Worm (Caenorhabditis elegans) whole organism, L3 larva: ENCODE data around the gene F58E2.5.

Source experiments
- R02D3.7 ChIP-seq: fragments of 150-350 bp; optimal IDR thresholded peaks from 2 replicates; lab custom pipeline; 2014; ENCODE audit warnings: missing biosample characterization, missing genetic modification characterization
- ZK546.5 ChIP-seq: sonication (generic microtip); optimal IDR thresholded peaks from 2 replicates; lab custom pipeline; 2017; ENCODE audit warnings: missing biosample characterization, missing genetic modification characterization
- aly-2 ChIP-seq: fragments of 150-350 bp; optimal IDR thresholded peaks from 2 replicates; lab custom pipeline; 2014; ENCODE audit warnings: missing biosample characterization, missing genetic modification characterization
- ceh-16 ChIP-seq: sonication (generic microtip); optimal IDR thresholded peaks from 2 replicates; lab custom pipeline; 2017; ENCODE audit warnings: missing biosample characterization, missing genetic modification characterization
- ceh-28 ChIP-seq: fragments of 150-350 bp; optimal IDR thresholded peaks from 2 replicates; lab custom pipeline; 2014; ENCODE audit warnings: missing biosample characterization, missing genetic modification reagents, missing genetic modification characterization
- ceh-82 ChIP-seq: fragments of 150-350 bp; optimal IDR thresholded peaks from 2 replicates; lab custom pipeline; 2014; ENCODE audit warnings: missing biosample characterization, missing genetic modification characterization
- ceh-9 ChIP-seq: sonication (generic microtip); optimal IDR thresholded peaks from 2 replicates; lab custom pipeline; 2018; ENCODE audit warnings: missing biosample characterization, missing genetic modification characterization
- daf-12 ChIP-seq: fragments of 150-350 bp; optimal IDR thresholded peaks from 2 replicates; lab custom pipeline; 2014; ENCODE audit warnings: missing biosample characterization, missing genetic modification reagents, missing genetic modification characterization
- egl-27 ChIP-seq: sonication (generic microtip); optimal IDR thresholded peaks from 4 replicates; lab custom pipeline; 2017; ENCODE audit warnings: missing biosample characterization, missing genetic modification reagents, missing genetic modification characterization
- egl-5 ChIP-seq: fragments of 150-350 bp; optimal IDR thresholded peaks from 2 replicates; lab custom pipeline; 2017; ENCODE audit warnings: missing biosample characterization, missing genetic modification reagents, missing genetic modification characterization, inconsistent platforms
- elt-1 ChIP-seq: fragments of 150-350 bp; optimal IDR thresholded peaks from 2 replicates; lab custom pipeline; 2014; ENCODE audit warnings: missing biosample characterization, missing genetic modification characterization
- elt-2 ChIP-seq: sonication (generic microtip); optimal IDR thresholded peaks from 2 replicates; lab custom pipeline; 2016; ENCODE audit warnings: missing genetic modification reagents, mild to moderate bottlenecking, missing genetic modification characterization, missing compliant biosample characterization
- elt-3 ChIP-seq, 3 experiments: fragments of 150-350 bp in 1 of 3; sonication (generic microtip) in 2 of 3; optimal IDR thresholded peaks; 2 replicates in 2 of 3; 4 replicates in 1 of 3; lab custom pipeline; 2014 to 2017; ENCODE audit warnings: missing biosample characterization in 3 of 3, missing genetic modification characterization in 3 of 3
- eor-1 ChIP-seq, 2 experiments: fragments of 150-350 bp; optimal IDR thresholded peaks; 2 replicates each; lab custom pipeline; 2014 to 2018; ENCODE audit warnings: missing biosample characterization in 2 of 2, missing genetic modification characterization in 2 of 2
- fkh-2 ChIP-seq: fragments of 150-350 bp; optimal IDR thresholded peaks from 2 replicates; lab custom pipeline; 2014; ENCODE audit warnings: missing biosample characterization, missing genetic modification reagents, missing genetic modification characterization
- fos-1 ChIP-seq: fragments of 150-350 bp; optimal IDR thresholded peaks from 2 replicates; lab custom pipeline; 2014; ENCODE audit warnings: missing biosample characterization, missing genetic modification characterization
- hmg-11 ChIP-seq: sonication (generic microtip); optimal IDR thresholded peaks from 2 replicates; lab custom pipeline; 2016; ENCODE audit warnings: missing genetic modification characterization, missing compliant biosample characterization
- jun-1 ChIP-seq: fragments of 150-350 bp; optimal IDR thresholded peaks from 2 replicates; lab custom pipeline; 2014; ENCODE audit warnings: missing biosample characterization, missing genetic modification reagents, missing genetic modification characterization
- lin-15B ChIP-seq: fragments of 150-350 bp; optimal IDR thresholded peaks from 2 replicates; lab custom pipeline; 2014; ENCODE audit warnings: missing biosample characterization, missing genetic modification characterization
- lin-39 ChIP-seq: fragments of 150-350 bp; optimal IDR thresholded peaks from 2 replicates; lab custom pipeline; 2018; ENCODE audit warnings: missing biosample characterization, missing genetic modification reagents, missing genetic modification characterization
- lsy-12 ChIP-seq: sonication (generic microtip); optimal IDR thresholded peaks from 2 replicates; lab custom pipeline; 2016; ENCODE audit warnings: mild to moderate bottlenecking, missing genetic modification characterization, missing compliant biosample characterization
- mml-1 ChIP-seq: fragments of 150-350 bp; sonication (generic microtip); optimal IDR thresholded peaks from 3 replicates; lab custom pipeline; 2014; ENCODE audit warnings: missing biosample characterization, missing genetic modification characterization
- nhr-11 ChIP-seq: fragments of 150-350 bp; optimal IDR thresholded peaks from 2 replicates; lab custom pipeline; 2014; ENCODE audit warnings: missing biosample characterization, missing genetic modification characterization
- nhr-23 ChIP-seq: fragments of 150-350 bp; optimal IDR thresholded peaks from 2 replicates; lab custom pipeline; 2014; ENCODE audit warnings: missing biosample characterization, missing genetic modification reagents, missing genetic modification characterization
- nhr-237 ChIP-seq: fragments of 150-350 bp; optimal IDR thresholded peaks from 2 replicates; lab custom pipeline; 2014; ENCODE audit warnings: missing biosample characterization, missing genetic modification characterization
- nhr-25 ChIP-seq: sonication (generic microtip); optimal IDR thresholded peaks from 2 replicates; lab custom pipeline; 2017; ENCODE audit warnings: missing biosample characterization, missing genetic modification characterization
- nhr-28 ChIP-seq: fragments of 150-350 bp; optimal IDR thresholded peaks from 2 replicates; lab custom pipeline; 2014; ENCODE audit warnings: missing biosample characterization, missing genetic modification characterization
- nhr-43 ChIP-seq: sonication (generic microtip); optimal IDR thresholded peaks from 2 replicates; lab custom pipeline; 2016; ENCODE audit warnings: mild to moderate bottlenecking, missing genetic modification characterization, missing compliant biosample characterization; ENCODE audit not compliant: poor library complexity, severe bottlenecking
- nhr-67 ChIP-seq: fragments of 150-350 bp; optimal IDR thresholded peaks from 2 replicates; lab custom pipeline; 2014; ENCODE audit warnings: missing biosample characterization, missing genetic modification characterization
- nhr-76 ChIP-seq: fragments of 150-350 bp; sonication (generic microtip); optimal IDR thresholded peaks from 5 replicates; lab custom pipeline; 2014; ENCODE audit warnings: missing biosample characterization, missing genetic modification characterization
- nhr-77 ChIP-seq: fragments of 150-350 bp; optimal IDR thresholded peaks from 2 replicates; lab custom pipeline; 2014; ENCODE audit warnings: missing biosample characterization, missing genetic modification characterization
- pha-4 ChIP-seq: fragments of 150-350 bp; optimal IDR thresholded peaks from 2 replicates; lab custom pipeline; 2014; ENCODE audit warnings: missing biosample characterization, missing genetic modification reagents, missing genetic modification characterization
- pqm-1 ChIP-seq: fragments of 150-350 bp; optimal IDR thresholded peaks from 2 replicates; lab custom pipeline; 2017; ENCODE audit warnings: missing biosample characterization, missing genetic modification characterization, inconsistent platforms
- sea-2 ChIP-seq: fragments of 150-350 bp; sonication (generic microtip); optimal IDR thresholded peaks from 4 replicates; lab custom pipeline; 2014; ENCODE audit warnings: missing biosample characterization, missing genetic modification reagents, missing genetic modification characterization
- snpc-4 ChIP-seq: fragments of 150-350 bp; optimal IDR thresholded peaks from 2 replicates; lab custom pipeline; 2014; ENCODE audit warnings: missing biosample characterization, missing genetic modification characterization
- unc-39 ChIP-seq: sonication (generic microtip); optimal IDR thresholded peaks from 4 replicates; lab custom pipeline; 2017; ENCODE audit warnings: missing biosample characterization, missing genetic modification characterization
- zag-1 ChIP-seq: fragments of 150-350 bp; optimal IDR thresholded peaks from 2 replicates; lab custom pipeline; 2014; ENCODE audit warnings: missing biosample characterization, missing genetic modification characterization
- ztf-11 ChIP-seq: fragments of 150-350 bp; optimal IDR thresholded peaks from 2 replicates; lab custom pipeline; 2014; ENCODE audit warnings: missing biosample characterization, missing genetic modification characterization

The F58E2.5 gene

DNA sequence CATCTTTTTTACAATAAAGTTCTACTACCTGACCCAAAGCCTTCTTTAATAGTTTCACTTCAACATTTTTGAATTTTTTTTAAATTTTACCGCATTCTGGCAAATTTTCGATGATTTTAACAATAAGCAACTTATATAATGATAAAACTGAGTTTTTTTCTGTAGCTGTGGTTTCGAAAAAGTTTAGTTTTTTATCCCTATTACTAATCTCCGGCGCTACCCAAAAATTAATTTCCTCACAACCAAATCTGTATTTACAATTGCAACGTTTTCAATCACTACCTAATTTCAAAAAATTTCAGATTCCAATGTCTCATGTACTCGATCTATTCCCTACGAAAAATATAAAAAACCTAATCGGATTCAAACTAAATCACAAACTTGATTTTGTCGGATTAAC is 22.4 kb downstream of the F58E2.5 start, which contains the start of gene F58E2.3:
Gene F58E2.3, plus strand, starts transcription at position 301 of the 400 bp plus-strand sequence.
- no peak for TF ChIP-seq nhr-23 (tag; lab: Kevin White, UChicago)
- TF ChIP-seq R02D3.7 (tag; lab: Kevin White, UChicago), result no peak
- no peak for TF ChIP-seq nhr-77
- no peak for TF ChIP-seq mml-1 (tag; lab: Kevin White, UChicago)
- no peak for TF ChIP-seq lsy-12 (tag; lab: Kevin White, UChicago)
- no peak for TF ChIP-seq nhr-43 (tag; lab: Kevin White, UChicago)

DNA sequence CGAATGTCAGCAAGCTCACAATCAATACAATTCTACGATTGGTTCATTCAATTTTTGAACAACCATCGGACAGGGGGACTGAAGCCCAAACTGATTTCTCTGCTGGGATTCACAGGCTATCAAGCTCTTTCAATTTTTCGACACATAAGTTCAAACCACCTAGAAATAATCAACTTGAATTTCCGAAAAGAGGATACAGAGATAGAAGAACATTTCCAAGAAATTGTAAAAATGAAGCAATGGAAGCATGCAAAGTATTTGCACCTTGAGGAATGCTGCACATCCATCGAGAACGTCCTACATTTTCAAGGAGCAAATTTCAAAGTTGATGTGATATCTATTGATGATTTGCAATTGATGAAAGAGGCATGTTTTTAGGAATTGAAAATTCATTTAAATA is 23.0 kb downstream of the F58E2.5 start:
- no peak for TF ChIP-seq nhr-67 (tag; lab: Kevin White, UChicago)
- TF ChIP-seq egl-27 (tag; lab: Kevin White, UChicago), result no peak
- no peak for TF ChIP-seq nhr-76 (tag; lab: Kevin White, UChicago)
- TF ChIP-seq pha-4 (tag; lab: Kevin White, UChicago), result no peak
- no peak for TF ChIP-seq ceh-28 (tag; lab: Kevin White, UChicago)
- no peak for TF ChIP-seq elt-2 (tag; lab: Kevin White, UChicago)
- TF ChIP-seq nhr-43 (tag; lab: Kevin White, UChicago), result no peak
- no peak for TF ChIP-seq nhr-237 (tag; lab: Kevin White, UChicago)
- no peak for TF ChIP-seq nhr-25 (tag; lab: Kevin White, UChicago)
- TF ChIP-seq sea-2 (GFP tag; lab: Kevin White, UChicago), result no peak
- no peak for TF ChIP-seq ceh-9 (tag; lab: Kevin White, UChicago)
- no peak for TF ChIP-seq aly-2
- no peak for TF ChIP-seq zag-1 (tag; lab: Kevin White, UChicago)
- TF ChIP-seq elt-3 (tag; optimal IDR thresholded peaks at IDR 0.05; lab: Kevin White, UChicago), result no peak
- no peak for TF ChIP-seq elt-1 (tag; lab: Kevin White, UChicago)
- TF ChIP-seq, all 47 proteins: peak for 0

- TF ChIP-seq nhr-11 (tag; lab: Kevin White, UChicago) (no peak), snpc-4 (tag; lab: Kevin White, UChicago) (no peak), hmg-11 (tag; lab: Kevin White, UChicago) (no peak), ztf-11 (tag; lab: Kevin White, UChicago) (no peak), nhr-237 (tag; lab: Kevin White, UChicago) (no peak), elt-1 (tag; lab: Kevin White, UChicago) (no peak), fkh-2 (no peak)
These were observed 25.0 kb downstream of the F58E2.5 start, which contains the start of gene F58E2.2 for ce11 chrIV:3469742-3470141. Gene F58E2.2 (plus strand): TSS chrIV:3470042.

ce11 chrIV:3477124-3477523 is 32.4 kb downstream of the F58E2.5 start, which contains the start of gene srz-69:
Gene srz-69 (minus strand): TSS chrIV:3477224.
- TF ChIP-seq nhr-67 (tag; lab: Kevin White, UChicago) (no peak), ceh-82 (tag; lab: Kevin White, UChicago) (no peak), jun-1 (tag; lab: Kevin White, UChicago) (no peak), egl-5 (tag; lab: Kevin White, UChicago) (no peak), aly-2 (no peak), lin-39 (tag; lab: Kevin White, UChicago) (no peak), unc-39 (tag; lab: Kevin White, UChicago) (no peak), mml-1 (tag; lab: Kevin White, UChicago) (no peak), snpc-4 (tag; lab: Kevin White, UChicago) (no peak), daf-12 (tag; lab: Kevin White, UChicago) (no peak), elt-2 (tag; lab: Kevin White, UChicago) (no peak), nhr-28 (no peak), nhr-23 (tag; lab: Kevin White, UChicago) (no peak), pqm-1 (no peak), elt-1 (tag; lab: Kevin White, UChicago) (no peak), lin-15B (tag; lab: Kevin White, UChicago) (no peak), nhr-11 (tag; lab: Kevin White, UChicago) (no peak)

ce11 chrIV:3478911-3479385 is 34.2 kb downstream of the F58E2.5 start, which contains the start of the genes srz-70 and C09G12.5:
Gene srz-70 (minus strand): TSS chrIV:3479011.
Gene C09G12.5 (plus strand): TSS chrIV:3479335.
- TF ChIP-seq nhr-76 (tag; lab: Kevin White, UChicago) (no peak), eor-1 (tag; optimal IDR thresholded peaks at IDR 0.05; lab: Kevin White, UChicago) (no peak), lin-15B (tag; lab: Kevin White, UChicago) (no peak), ZK546.5 (no peak), fos-1 (tag; lab: Kevin White, UChicago) (no peak), lsy-12 (tag; lab: Kevin White, UChicago) (no peak), ceh-16 (tag; lab: Kevin White, UChicago) (no peak), mml-1 (tag; lab: Kevin White, UChicago) (no peak), nhr-28 (no peak)
